Fruit fly (Drosophila melanogaster): Measurements from ENCODE around the gene Trc8.
A peak's percentile ranks its signal among the peaks of the same experiment; 100 is the strongest.

Gene Trc8

DNA sequence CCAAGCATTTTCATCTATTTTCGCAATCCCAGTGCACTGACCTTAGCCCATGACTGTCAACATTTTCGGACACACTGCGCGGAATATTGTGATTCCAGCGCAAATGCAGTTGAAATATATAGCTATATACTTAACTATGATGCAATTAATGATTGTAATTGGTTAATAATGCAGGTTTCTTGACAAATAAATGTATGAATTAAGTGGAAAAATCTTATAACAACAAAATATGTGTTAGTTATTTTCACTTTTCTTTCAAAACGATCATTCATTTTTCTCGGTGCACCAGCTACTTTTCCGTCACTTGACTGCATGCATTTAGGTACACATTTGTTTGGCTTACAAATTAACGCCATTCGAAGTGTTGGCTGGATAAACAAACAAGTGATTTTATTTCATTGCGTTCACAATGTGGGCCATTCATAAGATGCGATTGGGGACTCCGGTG, 44.9 kb downstream of the Trc8 start (continued):
- TF ChIP-seq CG11504 (tag; optimal IDR thresholded peaks at IDR 0.05) (peak; percentile 53), CG7987 (GFP tag; optimal IDR thresholded peaks at IDR 0.05) (peak; percentile 3), CG12104 (GFP tag; optimal IDR thresholded peaks at IDR 0.05) (no peak), sisA (GFP tag; IDR thresholded peaks at IDR 0.05) (peak; percentile 36; the same call in 1 of the 2 replicates), br (optimal IDR thresholded peaks at IDR 0.05) (no peak), CG9215 (GFP tag; IDR thresholded peaks at IDR 0.05) (no peak), gcm (GFP tag; optimal IDR thresholded peaks at IDR 0.05) (peak; percentile 28), vnd (GFP tag; IDR thresholded peaks at IDR 0.05; ENCODE audit: partially characterized antibody) (no peak), CG10267 (tag; optimal IDR thresholded peaks at IDR 0.05) (peak; percentile 36), pho (GFP tag; optimal IDR thresholded peaks at IDR 0.05) (no peak), E2f2 (GFP tag; IDR thresholded peaks at IDR 0.05) (no peak), CG4707 (GFP tag; optimal IDR thresholded peaks at IDR 0.05) (peak; percentile 43), ATbp (GFP tag; optimal IDR thresholded peaks at IDR 0.05) (peak; percentile 65), slbo (GFP tag; IDR thresholded peaks at IDR 0.05) (no peak), Kr (GFP tag; optimal IDR thresholded peaks at IDR 0.05) (peak; percentile 39), CG18011 (GFP tag; optimal IDR thresholded peaks at IDR 0.05) (no peak), Mes4 (GFP tag; optimal IDR thresholded peaks at IDR 0.05) (peak; percentile 47), CG12744 (GFP tag; optimal IDR thresholded peaks at IDR 0.05) (peak; percentile 30), Awh (GFP tag; IDR thresholded peaks at IDR 0.05) (0 out of 2 replicates have a peak, but pooled peaks have one; percentile 34), gt (GFP tag; IDR thresholded peaks at IDR 0.05) (no peak), CG1603 (tag; optimal IDR thresholded peaks at IDR 0.05) (peak; percentile 82), exex (tag; optimal IDR thresholded peaks at IDR 0.05) (no peak), mam (GFP tag; optimal IDR thresholded peaks at IDR 0.05) (peak; percentile 31), insv (GFP tag; optimal IDR thresholded peaks at IDR 0.05) (no peak), CG13123 (GFP tag; optimal IDR thresholded peaks at IDR 0.05) (no peak), ase (GFP tag; IDR thresholded peaks at IDR 0.05) (no peak), kni (GFP tag; optimal IDR thresholded peaks at IDR 0.05) (peak; percentile 67), CG10431 (GFP tag; optimal IDR thresholded peaks at IDR 0.05) (peak; percentile 24), da (GFP tag; optimal IDR thresholded peaks at IDR 0.05) (peak; percentile 43), prd (optimal IDR thresholded peaks at IDR 0.05) (no peak), prd (GFP tag; IDR thresholded peaks at IDR 0.05) (peak; percentile 67; the same call in 2 of the 3 replicates), CG15479 (GFP tag; optimal IDR thresholded peaks at IDR 0.05) (no peak), fd3F (GFP tag; optimal IDR thresholded peaks at IDR 0.05) (no peak), peb (GFP tag; IDR thresholded peaks at IDR 0.05) (no peak), Six4 (GFP tag; optimal IDR thresholded peaks at IDR 0.05) (peak; percentile 0), Hmx (GFP tag; optimal IDR thresholded peaks at IDR 0.05) (no peak), bcd (GFP tag; optimal IDR thresholded peaks at IDR 0.05) (peak; percentile 28), gcm2 (GFP tag; optimal IDR thresholded peaks at IDR 0.05) (no peak), CG2202 (tag; optimal IDR thresholded peaks at IDR 0.05) (peak; percentile 64), CG7839 (tag; optimal IDR thresholded peaks at IDR 0.05) (peak; percentile 61), Xrp1 (GFP tag; IDR thresholded peaks at IDR 0.05) (peak; percentile 57; the same call in 1 of the 2 replicates), CG15514 (GFP tag; optimal IDR thresholded peaks at IDR 0.05) (peak; percentile 7), Oli (tag; optimal IDR thresholded peaks at IDR 0.05) (peak; percentile 61), Dbx (GFP tag; IDR thresholded peaks at IDR 0.05) (no peak), Xbp1 (GFP tag; optimal IDR thresholded peaks at IDR 0.05) (peak; percentile 64), Optix (GFP tag; IDR thresholded peaks at IDR 0.05) (no peak), klu (GFP tag; IDR thresholded peaks at IDR 0.05) (no peak), CG17385 (GFP tag; optimal IDR thresholded peaks at IDR 0.05) (peak; percentile 8), Hr51 (GFP tag; optimal IDR thresholded peaks at IDR 0.05) (peak; percentile 40 to 68), Dad (GFP tag; optimal IDR thresholded peaks at IDR 0.05) (peak; percentile 5), CG6689 (GFP tag; IDR thresholded peaks at IDR 0.05) (peak; percentile 22)
